Worm (Caenorhabditis elegans): ENCODE measurements around the gene C08E8.9.

ce11 chrV:18323231-18323630, 41.4 kb upstream of the C08E8.9 start, which contains the start of gene B0462.5:
- TF ChIP-seq aly-2 (tag; optimal IDR thresholded peaks at IDR 0.05) = no peak
- no peak for TF ChIP-seq vab-7 (GFP tag; IDR thresholded peaks at IDR 0.05)
- no peak for TF ChIP-seq lin-15B (tag; optimal IDR thresholded peaks at IDR 0.05)
- no peak for TF ChIP-seq unc-39 (tag; optimal IDR thresholded peaks at IDR 0.05)
- no peak for TF ChIP-seq lin-1 (GFP tag; IDR thresholded peaks at IDR 0.05)
- TF ChIP-seq unc-130 (GFP tag; optimal IDR thresholded peaks at IDR 0.05) = no peak
